Worm (Caenorhabditis elegans) whole organism, young adult: ENCODE data around the gene lido-8.

Experiments
- B0336.3 ChIP-seq: fragments of 200-800 bp; sonication (Bioruptor generic); IDR thresholded peaks from 2 replicates; pipeline ENCODE4 v1.3.6; 2022; ENCODE audit warnings: missing genetic modification characterization, missing compliant biosample characterization
- C17E4.6 ChIP-seq: fragments of 200-800 bp; sonication (Bioruptor generic); IDR thresholded peaks from 2 replicates; pipeline ENCODE4 v1.3.6; 2022; ENCODE audit warnings: missing genetic modification reagents, missing genetic modification characterization, missing compliant biosample characterization
- D2030.7 ChIP-seq: fragments of 200-800 bp; sonication (Bioruptor generic); IDR thresholded peaks from 2 replicates; pipeline ENCODE4 v1.3.6; 2022; ENCODE audit warnings: missing genetic modification reagents, missing genetic modification characterization, missing compliant biosample characterization
- F23B12.7 ChIP-seq: sonication (generic microtip); optimal IDR thresholded peaks from 2 replicates; lab custom pipeline; 2017; ENCODE audit warnings: missing genetic modification characterization, mild to moderate bottlenecking, missing compliant biosample characterization, antibody characterized with exemption, moderate library complexity; ENCODE audit not compliant: insufficient read depth
- F33H1.4 ChIP-seq: fragments of 200-800 bp; sonication (Bioruptor generic); IDR thresholded peaks from 2 replicates; pipeline ENCODE4 v1.3.6; 2022; ENCODE audit warnings: missing genetic modification reagents, missing genetic modification characterization, missing compliant biosample characterization
- F49E8.2 ChIP-seq: sonication (generic microtip); optimal IDR thresholded peaks from 3 replicates; lab custom pipeline; 2017; ENCODE audit warnings: missing genetic modification characterization, mild to moderate bottlenecking, missing compliant biosample characterization, antibody characterized with exemption, moderate library complexity; ENCODE audit not compliant: insufficient read depth
- F52B5.7 ChIP-seq: sonication (generic microtip); optimal IDR thresholded peaks from 2 replicates; lab custom pipeline; 2016; ENCODE audit warnings: mild to moderate bottlenecking, missing genetic modification characterization, missing compliant biosample characterization
- K12H6.12 ChIP-seq: fragments of 200-800 bp; sonication (Bioruptor generic); optimal IDR thresholded peaks from 2 replicates; lab custom pipeline; 2018; ENCODE audit warnings: mild to moderate bottlenecking, missing genetic modification characterization, missing compliant biosample characterization
- T07F8.4 ChIP-seq: sonication (generic microtip); optimal IDR thresholded peaks from 2 replicates; lab custom pipeline; 2016; ENCODE audit warnings: mild to moderate bottlenecking, missing genetic modification characterization, moderate library complexity, missing compliant biosample characterization
- Y56A3A.18 ChIP-seq: fragments of 200-800 bp; sonication (Bioruptor generic); IDR thresholded peaks from 2 replicates; pipeline ENCODE4 v1.3.6; 2022; ENCODE audit warnings: missing genetic modification reagents, missing genetic modification characterization, missing compliant biosample characterization
- Y79H2A.3 ChIP-seq: fragments of 200-800 bp; sonication (Bioruptor generic); conservative IDR thresholded peaks from 2 replicates; pipeline ENCODE4 v1.3.6; 2022; ENCODE audit warnings: missing genetic modification reagents, missing genetic modification characterization, missing compliant biosample characterization
- Y95B8A.8 ChIP-seq: fragments of 200-800 bp; sonication (Bioruptor generic); IDR thresholded peaks from 2 replicates; pipeline ENCODE4 v1.3.6; 2022; ENCODE audit warnings: missing genetic modification reagents, missing genetic modification characterization, missing compliant biosample characterization
- ZK185.1 ChIP-seq: sonication (generic microtip); optimal IDR thresholded peaks from 2 replicates; lab custom pipeline; 2016; ENCODE audit warnings: mild to moderate bottlenecking, missing genetic modification characterization, missing compliant biosample characterization; ENCODE audit not compliant: poor library complexity, severe bottlenecking
- akir-1 ChIP-seq: fragments of 200-800 bp; sonication (Bioruptor generic); optimal IDR thresholded peaks from 2 replicates; lab custom pipeline; 2018; ENCODE audit warnings: mild to moderate bottlenecking, missing genetic modification characterization, moderate library complexity, missing compliant biosample characterization
- ama-1 ChIP-seq, 3 experiments: fragments of 150-350 bp in 1 of 3; sonication (generic microtip) in 2 of 3; optimal IDR thresholded peaks; 2 replicates each; lab custom pipeline; 2014 to 2018; ENCODE audit warnings: missing biosample characterization in 2 of 3, missing genetic modification characterization in 2 of 3, missing genetic modification reagents in 2 of 3
- aptf-2 ChIP-seq: fragments of 200-800 bp; sonication (Bioruptor generic); conservative IDR thresholded peaks from 2 replicates; pipeline ENCODE4 v1.3.6; 2022; ENCODE audit warnings: missing genetic modification reagents, missing genetic modification characterization, missing compliant biosample characterization
- aptf-3 ChIP-seq: fragments of 200-800 bp; sonication (Bioruptor generic); IDR thresholded peaks from 2 replicates; pipeline ENCODE4 v1.3.6; 2022; ENCODE audit warnings: missing genetic modification characterization, missing compliant biosample characterization
- athp-1 ChIP-seq: sonication (generic microtip); optimal IDR thresholded peaks from 2 replicates; lab custom pipeline; 2017; ENCODE audit warnings: mild to moderate bottlenecking, missing genetic modification characterization, missing compliant biosample characterization
- attf-6 ChIP-seq: fragments of 200-800 bp; sonication (Bioruptor generic); IDR thresholded peaks from 2 replicates; pipeline ENCODE4 v1.3.6; 2022; ENCODE audit warnings: missing genetic modification reagents, missing genetic modification characterization, missing compliant biosample characterization
- bed-1 ChIP-seq: fragments of 200-800 bp; sonication (Bioruptor generic); IDR thresholded peaks from 2 replicates; pipeline ENCODE4 v1.3.6; 2022; ENCODE audit warnings: missing genetic modification reagents, missing genetic modification characterization, missing compliant biosample characterization
- bed-2 ChIP-seq: fragments of 200-800 bp; sonication (Bioruptor generic); IDR thresholded peaks from 2 replicates; pipeline ENCODE4 v1.3.6; 2022; ENCODE audit warnings: missing genetic modification reagents, missing genetic modification characterization, missing compliant biosample characterization
- ceh-79 ChIP-seq: sonication (generic microtip); optimal IDR thresholded peaks from 2 replicates; lab custom pipeline; 2017; ENCODE audit warnings: mild to moderate bottlenecking, missing genetic modification characterization, missing compliant biosample characterization
- egl-18 ChIP-seq: fragments of 200-800 bp; sonication (Bioruptor generic); IDR thresholded peaks from 2 replicates; pipeline ENCODE4 v1.3.6; 2022; ENCODE audit warnings: missing genetic modification reagents, missing genetic modification characterization, missing compliant biosample characterization
- ekl-4 ChIP-seq: fragments of 200-800 bp; sonication (Bioruptor generic); IDR thresholded peaks from 2 replicates; pipeline ENCODE4 v1.3.6; 2022; ENCODE audit warnings: missing genetic modification reagents, missing genetic modification characterization, missing compliant biosample characterization
- fkh-3 ChIP-seq: sonication (generic microtip); optimal IDR thresholded peaks from 2 replicates; lab custom pipeline; 2016; ENCODE audit warnings: mild to moderate bottlenecking, missing genetic modification characterization, missing compliant biosample characterization
- him-1 ChIP-seq: sonication (generic microtip); optimal IDR thresholded peaks from 2 replicates; lab custom pipeline; 2016; ENCODE audit warnings: missing genotype, missing genetic modification reagents, missing genetic modification characterization, missing compliant biosample characterization
- hlh-12 ChIP-seq: sonication (generic microtip); optimal IDR thresholded peaks from 2 replicates; lab custom pipeline; 2016; ENCODE audit warnings: missing genetic modification characterization, missing compliant biosample characterization
- hlh-26 ChIP-seq: fragments of 200-800 bp; sonication (Bioruptor generic); conservative IDR thresholded peaks from 2 replicates; pipeline ENCODE4 v1.3.6; 2022; ENCODE audit warnings: missing genetic modification reagents, missing genetic modification characterization, missing compliant biosample characterization
- lag-1 ChIP-seq: fragments of 200-800 bp; sonication (Bioruptor generic); IDR thresholded peaks from 2 replicates; pipeline ENCODE4 v1.3.6; 2022; ENCODE audit warnings: missing genetic modification reagents, missing genetic modification characterization, missing compliant biosample characterization
- lin-26 ChIP-seq: fragments of 200-800 bp; sonication (Bioruptor generic); IDR thresholded peaks from 2 replicates; pipeline ENCODE4 v1.3.6; 2022; ENCODE audit warnings: missing genetic modification reagents, missing genetic modification characterization, missing compliant biosample characterization
- madf-8 ChIP-seq: fragments of 200-800 bp; sonication (Bioruptor generic); conservative IDR thresholded peaks from 2 replicates; pipeline ENCODE4 v1.3.6; 2022; ENCODE audit warnings: missing genetic modification reagents, missing genetic modification characterization, missing compliant biosample characterization
- mcd-1 ChIP-seq: fragments of 200-800 bp; sonication (Bioruptor generic); IDR thresholded peaks from 2 replicates; pipeline ENCODE4 v1.3.6; 2022; ENCODE audit warnings: missing genetic modification reagents, missing genetic modification characterization, missing compliant biosample characterization
- mel-28 ChIP-seq: sonication (generic microtip); optimal IDR thresholded peaks from 2 replicates; lab custom pipeline; 2016; ENCODE audit warnings: borderline replicate concordance, mild to moderate bottlenecking, missing genetic modification characterization, missing compliant biosample characterization
- mes-4 ChIP-seq: sonication (generic microtip); optimal IDR thresholded peaks from 2 replicates; lab custom pipeline; 2016; ENCODE audit warnings: missing genotype, missing genetic modification characterization, missing compliant biosample characterization
- nfya-1 ChIP-seq: sonication (generic microtip); optimal IDR thresholded peaks from 2 replicates; lab custom pipeline; 2017; ENCODE audit warnings: antibody characterized with exemption, missing compliant biosample characterization, missing genetic modification characterization, borderline replicate concordance; ENCODE audit not compliant: insufficient read depth
- nhr-179 ChIP-seq: sonication (generic microtip); optimal IDR thresholded peaks from 2 replicates; lab custom pipeline; 2016; ENCODE audit warnings: mild to moderate bottlenecking, missing genetic modification characterization, missing compliant biosample characterization
- nhr-27 ChIP-seq: fragments of 200-800 bp; sonication (Bioruptor generic); optimal IDR thresholded peaks from 2 replicates; lab custom pipeline; 2018; ENCODE audit warnings: mild to moderate bottlenecking, missing genetic modification characterization, moderate library complexity, missing compliant biosample characterization
- repo-1 ChIP-seq: sonication (generic microtip); optimal IDR thresholded peaks from 2 replicates; lab custom pipeline; 2017; ENCODE audit warnings: mild to moderate bottlenecking, missing genetic modification characterization, missing compliant biosample characterization
- rpc-1 ChIP-seq, 2 experiments: fragments of 150-350 bp in 1 of 2; sonication (generic microtip) in 1 of 2; optimal IDR thresholded peaks; 2 replicates each; lab custom pipeline; 2014 to 2018; ENCODE audit warnings: missing biosample characterization in 1 of 2, missing genetic modification characterization in 1 of 2, missing genetic modification reagents in 1 of 2, missing genotype in 1 of 2
- sdz-38 ChIP-seq: sonication (generic microtip); optimal IDR thresholded peaks from 2 replicates; lab custom pipeline; 2016; ENCODE audit warnings: missing genotype, missing genetic modification characterization, missing compliant biosample characterization
- snpc-4 ChIP-seq, 5 experiments: fragments of 150-350 bp in 1 of 5; sonication (generic microtip) in 4 of 5; optimal IDR thresholded peaks; 2 replicates each; lab custom pipeline; 2014 to 2018; ENCODE audit warnings: missing genetic modification characterization in 5 of 5, missing biosample characterization in 3 of 5, antibody characterized with exemption in 2 of 5, mild to moderate bottlenecking in 2 of 5, missing compliant biosample characterization in 2 of 5, missing genotype in 2 of 5, moderate library complexity in 2 of 5, missing genetic modification reagents in 1 of 5
- somi-1 ChIP-seq: fragments of 200-800 bp; sonication (Bioruptor generic); optimal IDR thresholded peaks from 2 replicates; lab custom pipeline; 2018; ENCODE audit warnings: mild to moderate bottlenecking, missing genetic modification characterization, missing compliant biosample characterization
- tlf-1 ChIP-seq: fragments of 200-800 bp; sonication (Bioruptor generic); optimal IDR thresholded peaks from 2 replicates; lab custom pipeline; 2018; ENCODE audit warnings: mild to moderate bottlenecking, missing genetic modification characterization, missing compliant biosample characterization
- unc-62 ChIP-seq: fragments of 150-350 bp; optimal IDR thresholded peaks from 2 replicates; lab custom pipeline; 2014; ENCODE audit warnings: missing biosample characterization, missing genetic modification reagents, missing genetic modification characterization
- ztf-18 ChIP-seq: sonication (generic microtip); optimal IDR thresholded peaks from 2 replicates; lab custom pipeline; 2016; ENCODE audit warnings: missing genotype, mild to moderate bottlenecking, missing genetic modification characterization, missing compliant biosample characterization
- ztf-26 ChIP-seq: sonication (generic microtip); optimal IDR thresholded peaks from 2 replicates; lab custom pipeline; 2017; ENCODE audit warnings: missing genetic modification characterization, missing compliant biosample characterization
- ztf-28 ChIP-seq: fragments of 200-800 bp; sonication (Bioruptor generic); IDR thresholded peaks from 2 replicates; pipeline ENCODE4 v1.3.6; 2022; ENCODE audit warnings: missing genetic modification reagents, missing genetic modification characterization, missing compliant biosample characterization
- ztf-3 ChIP-seq: fragments of 200-800 bp; sonication (Bioruptor generic); optimal IDR thresholded peaks from 2 replicates; lab custom pipeline; 2018; ENCODE audit warnings: mild to moderate bottlenecking, missing genetic modification characterization, missing compliant biosample characterization

lido-8 gene

ce11 chrII:2987854-2988350, 8.9 kb upstream of the lido-8 start, which contains the start of gene lido-7 (continued):
- TF ChIP-seq rpc-1 (optimal IDR thresholded peaks at IDR 0.05; lab: Kevin White, UChicago) (no peak), rpc-1 (tag; optimal IDR thresholded peaks at IDR 0.05; lab: Kevin White, UChicago) (no peak), aptf-2 (GFP tag; lab: Robert Waterston, UW) (no peak), hlh-26 (GFP tag; lab: Robert Waterston, UW) (no peak), ama-1 (optimal IDR thresholded peaks at IDR 0.05; lab: Kevin White, UChicago) (no peak), ama-1 (GFP tag; optimal IDR thresholded peaks at IDR 0.05; lab: Kevin White, UChicago) (no peak), akir-1 (GFP tag; lab: Kevin White, UChicago) (no peak), aptf-3 (no peak), mcd-1 (GFP tag; lab: Robert Waterston, UW) (peak; percentile 61), Y95B8A.8 (no peak), unc-62 (GFP tag; lab: Kevin White, UChicago) (no peak), nhr-27 (tag; lab: Kevin White, UChicago) (no peak), him-1 (tag; lab: Kevin White, UChicago) (no peak), Y79H2A.3 (GFP tag; lab: Robert Waterston, UW) (no peak), bed-2 (GFP tag; lab: Robert Waterston, UW) (no peak), F23B12.7 (tag; lab: Kevin White, UChicago) (peak; percentile 44), K12H6.12 (peak; percentile 29), ztf-28 (GFP tag; lab: Robert Waterston, UW) (no peak), athp-1 (tag; lab: Kevin White, UChicago) (no peak), mes-4 (no peak), ztf-18 (no peak), nhr-179 (tag; lab: Kevin White, UChicago) (no peak), F49E8.2 (no peak), ZK185.1 (tag; lab: Kevin White, UChicago) (no peak), snpc-4 (GFP tag; optimal IDR thresholded peaks at IDR 0.05; lab: Kevin White, UChicago) (no peak), snpc-4 (tag; optimal IDR thresholded peaks at IDR 0.05; lab: Kevin White, UChicago) (no peak), attf-6 (GFP tag; lab: Robert Waterston, UW) (no peak), Y56A3A.18 (GFP tag; lab: Robert Waterston, UW) (no peak), egl-18 (0 out of 2 replicates have a peak, but pooled peaks have one; percentile 55), tlf-1 (no peak), madf-8 (GFP tag; lab: Robert Waterston, UW) (0 out of 2 replicates have a peak, but pooled peaks have one; percentile 20), D2030.7 (no peak), F52B5.7 (tag; lab: Kevin White, UChicago) (no peak), T07F8.4 (tag; lab: Kevin White, UChicago) (no peak), ceh-79 (tag; lab: Kevin White, UChicago) (no peak), lag-1 (GFP tag; lab: Robert Waterston, UW) (no peak), ztf-26 (no peak), C17E4.6 (GFP tag; lab: Robert Waterston, UW) (no peak), repo-1 (tag; lab: Kevin White, UChicago) (no peak), hlh-12 (no peak), B0336.3 (GFP tag; lab: Robert Waterston, UW) (no peak), nfya-1 (tag; lab: Kevin White, UChicago) (no peak), mel-28 (tag; lab: Kevin White, UChicago) (no peak), somi-1 (no peak), ztf-3 (GFP tag; lab: Kevin White, UChicago) (no peak), sdz-38 (no peak), lin-26 (GFP tag; lab: Robert Waterston, UW) (no peak), F33H1.4 (no peak), bed-1 (no peak), fkh-3 (tag; lab: Kevin White, UChicago) (no peak), ekl-4 (0 out of 2 replicates have a peak, but pooled peaks have one; percentile 19)
